Fruit fly (Drosophila melanogaster): ENCODE data around the gene polo.

DNA sequence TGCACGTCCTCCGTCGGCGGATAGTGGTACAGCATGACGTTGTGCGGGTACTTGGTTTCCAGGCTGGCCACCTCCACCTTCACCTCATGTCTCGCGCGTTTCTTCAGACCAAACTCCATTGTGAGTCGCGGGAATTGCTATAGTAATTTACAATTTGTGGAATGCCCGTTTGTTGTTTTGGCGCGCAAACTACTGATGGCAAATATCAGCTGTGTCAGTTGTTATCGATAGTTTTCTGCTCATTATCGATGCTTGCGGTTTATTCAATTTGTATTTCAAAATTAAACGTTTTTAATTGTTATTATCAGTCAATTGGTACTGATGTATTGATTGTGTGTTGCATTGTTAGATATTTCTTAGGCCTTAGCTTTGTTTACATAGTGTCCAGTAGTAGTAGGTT is 51.9 kb downstream of the polo start, which contains the start of gene Prim2:
- TF ChIP-seq dmrt93B (GFP tag; optimal IDR thresholded peaks at IDR 0.05) (no peak), Myc (optimal IDR thresholded peaks at IDR 0.05) (no peak), h (GFP tag; optimal IDR thresholded peaks at IDR 0.05) (no peak), psq (GFP tag; optimal IDR thresholded peaks at IDR 0.05) (no peak), Dfd (GFP tag; optimal IDR thresholded peaks at IDR 0.05) (no peak), foxo (GFP tag; optimal IDR thresholded peaks at IDR 0.05) (no peak), Hnf4 (GFP tag; optimal IDR thresholded peaks at IDR 0.05) (no peak), OdsH (GFP tag; optimal IDR thresholded peaks at IDR 0.05) (no peak), fru (GFP tag; optimal IDR thresholded peaks at IDR 0.05) (no peak), rgr (GFP tag; optimal IDR thresholded peaks at IDR 0.05) (no peak), pan (optimal IDR thresholded peaks at IDR 0.05) (no peak), br (GFP tag; optimal IDR thresholded peaks at IDR 0.05) (no peak), Sp1 (GFP tag; optimal IDR thresholded peaks at IDR 0.05) (no peak)

All from whole organism, wandering third instar larva.